Fruit fly (Drosophila melanogaster) whole organism, wandering third instar larva: ENCODE results near the gene CG15382.

ENCODE experiments used
- Abd-B ChIP-seq: fragments of >200 bp; optimal IDR thresholded peaks from 2 replicates; lab custom pipeline; 2017; ENCODE audit warnings: missing biosample characterization, missing genetic modification characterization
- CG32264 ChIP-seq: fragments of 200-800 bp; sonication (Bioruptor generic); optimal IDR thresholded peaks from 2 replicates; lab custom pipeline; 2016; ENCODE audit warnings: missing biosample characterization, missing genetic modification characterization
- CG9705 ChIP-seq: fragments of 200-800 bp; sonication (Bioruptor generic); optimal IDR thresholded peaks from 2 replicates; lab custom pipeline; 2018; ENCODE audit warnings: missing biosample characterization, mild to moderate bottlenecking, missing genetic modification characterization
- CrebA ChIP-seq: fragments of 200-800 bp; sonication (Bioruptor generic); optimal IDR thresholded peaks from 2 replicates; lab custom pipeline; 2016; ENCODE audit warnings: missing biosample characterization, mild to moderate bottlenecking, missing genetic modification characterization, borderline replicate concordance
- Dfd ChIP-seq: fragments of >200 bp; optimal IDR thresholded peaks from 2 replicates; lab custom pipeline; 2017; ENCODE audit warnings: missing biosample characterization, missing genetic modification characterization
- Dif ChIP-seq: fragments of 200-275, 200-300 bp; sonication (Bioruptor generic); optimal IDR thresholded peaks from 2 replicates; lab custom pipeline; 2018; ENCODE audit warnings: missing biosample characterization, missing genetic modification characterization; ENCODE audit not compliant: partially characterized antibody
- GATAd ChIP-seq: sonication (Bioruptor generic); optimal IDR thresholded peaks from 2 replicates; lab custom pipeline; 2016; ENCODE audit warnings: missing biosample characterization, missing genetic modification characterization
- HLH106 ChIP-seq: fragments of 200-800 bp; optimal IDR thresholded peaks from 3 replicates; lab custom pipeline; 2019; ENCODE audit warnings: missing biosample characterization, mild to moderate bottlenecking, missing genetic modification characterization, moderate library complexity
- Hnf4 ChIP-seq: fragments of 200-800 bp; sonication (Bioruptor generic); optimal IDR thresholded peaks from 2 replicates; lab custom pipeline; 2016; ENCODE audit warnings: missing biosample characterization, mild to moderate bottlenecking, missing genetic modification characterization
- Hr78 ChIP-seq: fragments of >200 bp; optimal IDR thresholded peaks from 2 replicates; lab custom pipeline; 2017; ENCODE audit warnings: missing biosample characterization, missing genetic modification characterization
- Hr83 ChIP-seq: fragments of 200-300 bp; sonication (Bioruptor generic); optimal IDR thresholded peaks from 2 replicates; lab custom pipeline; 2016; ENCODE audit warnings: missing biosample characterization, mild to moderate bottlenecking, missing genetic modification characterization, moderate library complexity; ENCODE audit not compliant: poor library complexity, severe bottlenecking
- Jra ChIP-seq: sonication (Bioruptor generic); optimal IDR thresholded peaks from 2 replicates; lab custom pipeline; 2016; ENCODE audit warnings: missing biosample characterization, missing genetic modification characterization
- Mio ChIP-seq: sonication (Bioruptor generic); optimal IDR thresholded peaks from 2 replicates; lab custom pipeline; 2016; ENCODE audit warnings: missing biosample characterization, missing genetic modification characterization
- Myc ChIP-seq: fragments of >200 bp; optimal IDR thresholded peaks from 2 replicates; lab custom pipeline; 2017
- N ChIP-seq: fragments of >200 bp; optimal IDR thresholded peaks from 2 replicates; lab custom pipeline; 2018; ENCODE audit warnings: missing biosample characterization, missing external identifiers, missing genetic modification characterization
- OdsH ChIP-seq: fragments of 200-800 bp; sonication (Bioruptor generic); optimal IDR thresholded peaks from 2 replicates; lab custom pipeline; 2016; ENCODE audit warnings: missing biosample characterization, mild to moderate bottlenecking, missing genetic modification characterization
- Rel ChIP-seq, 2 experiments: fragments of 200-800 bp; sonication (Bioruptor generic) in 1 of 2; optimal IDR thresholded peaks; 2 replicates in 1 of 2; 3 replicates in 1 of 2; lab custom pipeline; 2016 to 2019; ENCODE audit warnings: mild to moderate bottlenecking in 2 of 2, missing biosample characterization in 2 of 2, missing genetic modification characterization in 2 of 2, moderate library complexity in 1 of 2
- Sp1 ChIP-seq: fragments of 200-800 bp; sonication (Bioruptor generic); optimal IDR thresholded peaks from 3 replicates; lab custom pipeline; 2019; ENCODE audit warnings: missing biosample characterization, mild to moderate bottlenecking, missing genetic modification characterization, moderate library complexity
- Vsx2 ChIP-seq: fragments of 200-300, 225-300 bp; sonication (Bioruptor generic); optimal IDR thresholded peaks from 2 replicates; lab custom pipeline; 2018; ENCODE audit warnings: missing biosample characterization, missing genetic modification characterization; ENCODE audit not compliant: partially characterized antibody
- br ChIP-seq: fragments of 200-800 bp; sonication (Bioruptor generic); optimal IDR thresholded peaks from 2 replicates; lab custom pipeline; 2016; ENCODE audit warnings: missing biosample characterization, missing genetic modification characterization
- brk ChIP-seq: fragments of 200-800 bp; sonication (Bioruptor generic); optimal IDR thresholded peaks from 2 replicates; lab custom pipeline; 2016; ENCODE audit warnings: missing biosample characterization, mild to moderate bottlenecking, missing genetic modification characterization
- dl ChIP-seq, 2 experiments: fragments of 175-275, 200-275 bp in 1 of 2; fragments of 200-275 bp in 1 of 2; sonication (Bioruptor generic); optimal IDR thresholded peaks; lab custom pipeline; 2018; ENCODE audit warnings: mild to moderate bottlenecking in 2 of 2, missing biosample characterization in 2 of 2, missing genetic modification characterization in 2 of 2, moderate library complexity in 2 of 2; ENCODE audit not compliant: partially characterized antibody in 2 of 2, insufficient read depth in 1 of 2
- dmrt93B ChIP-seq: fragments of 200-800 bp; sonication (Bioruptor generic); optimal IDR thresholded peaks from 2 replicates; lab custom pipeline; 2018; ENCODE audit warnings: missing biosample characterization, mild to moderate bottlenecking, missing genetic modification characterization
- dsf ChIP-seq: sonication (Bioruptor generic); optimal IDR thresholded peaks from 2 replicates; lab custom pipeline; 2016; ENCODE audit warnings: missing biosample characterization, missing genetic modification characterization, borderline replicate concordance
- ey ChIP-seq: fragments of 200-800 bp; sonication (Bioruptor generic); optimal IDR thresholded peaks from 2 replicates; lab custom pipeline; 2016; ENCODE audit warnings: missing biosample characterization, missing genetic modification characterization
- foxo ChIP-seq, 2 experiments: fragments of 200-800 bp; sonication (Bioruptor generic); optimal IDR thresholded peaks; 2 replicates in 1 of 2; 3 replicates in 1 of 2; lab custom pipeline; 2016 to 2017; ENCODE audit warnings: missing biosample characterization in 2 of 2, missing genetic modification characterization in 2 of 2
- fru ChIP-seq: fragments of 200-800 bp; sonication (Bioruptor generic); optimal IDR thresholded peaks from 3 replicates; lab custom pipeline; 2016; ENCODE audit warnings: missing biosample characterization, mild to moderate bottlenecking, missing genetic modification characterization
- h ChIP-seq: fragments of 200-800 bp; sonication (Bioruptor generic); optimal IDR thresholded peaks from 3 replicates; lab custom pipeline; 2016; ENCODE audit warnings: missing biosample characterization, mild to moderate bottlenecking, missing genetic modification characterization
- jim ChIP-seq: fragments of 175-275, 200-325 bp; sonication (Bioruptor generic); optimal IDR thresholded peaks from 2 replicates; lab custom pipeline; 2016; ENCODE audit warnings: missing biosample characterization, mild to moderate bottlenecking, missing genetic modification characterization
- lola ChIP-seq: fragments of >200 bp; optimal IDR thresholded peaks from 2 replicates; lab custom pipeline; 2017; ENCODE audit warnings: missing biosample characterization, missing genetic modification characterization
- pan ChIP-seq: fragments of >200 bp; optimal IDR thresholded peaks from 2 replicates; lab custom pipeline; 2017
- psq ChIP-seq: fragments of 200-800 bp; sonication (Bioruptor generic); optimal IDR thresholded peaks from 3 replicates; lab custom pipeline; 2017; ENCODE audit warnings: missing biosample characterization, mild to moderate bottlenecking, missing genetic modification characterization, moderate library complexity
- rgr ChIP-seq: fragments of 200-800 bp; sonication (Bioruptor generic); optimal IDR thresholded peaks from 3 replicates; lab custom pipeline; 2016; ENCODE audit warnings: missing biosample characterization, mild to moderate bottlenecking, missing genetic modification characterization
- sage ChIP-seq: fragments of 200-800 bp; sonication (Bioruptor generic); optimal IDR thresholded peaks from 2 replicates; lab custom pipeline; 2016; ENCODE audit warnings: missing biosample characterization, mild to moderate bottlenecking, missing genetic modification characterization
- sv ChIP-seq: fragments of 200-800 bp; sonication (Bioruptor generic); optimal IDR thresholded peaks from 3 replicates; lab custom pipeline; 2016; ENCODE audit warnings: missing biosample characterization, missing genetic modification characterization
- tai ChIP-seq: sonication (Bioruptor generic); optimal IDR thresholded peaks from 2 replicates; lab custom pipeline; 2016; ENCODE audit warnings: missing biosample characterization, missing genetic modification characterization
- usp ChIP-seq: fragments of >200 bp; optimal IDR thresholded peaks from 2 replicates; lab custom pipeline; 2017; ENCODE audit warnings: missing biosample characterization, missing genetic modification characterization
- woc ChIP-seq: sonication (Bioruptor generic); optimal IDR thresholded peaks from 2 replicates; lab custom pipeline; 2016; ENCODE audit warnings: missing biosample characterization, mild to moderate bottlenecking, missing genetic modification characterization

The CG15382 gene

dm6 chr2L:2162281-2162680 is 6.7 kb downstream of the CG15382 start:
- no peak for TF ChIP-seq fru (GFP tag; lab: Kevin White, UChicago)
- no peak for TF ChIP-seq ey
- TF ChIP-seq Myc = no peak
- TF ChIP-seq Hr83 (GFP tag; lab: Kevin White, UChicago) = peak; percentile 81
- no peak for TF ChIP-seq woc (GFP tag; lab: Kevin White, UChicago)
- TF ChIP-seq br (GFP tag; lab: Kevin White, UChicago) = no peak
- TF ChIP-seq tai (GFP tag; lab: Kevin White, UChicago) = no peak
- TF ChIP-seq usp (GFP tag; lab: Kevin White, UChicago) = no peak
- peak; percentile 48 for TF ChIP-seq Dif
- no peak for TF ChIP-seq pan (lab: Kevin White, UChicago)
- no peak for TF ChIP-seq CG32264 (GFP tag; lab: Kevin White, UChicago)
- no peak for TF ChIP-seq Dfd (GFP tag; lab: Kevin White, UChicago)
- TF ChIP-seq lola = no peak
- TF ChIP-seq dsf = no peak
- no peak for TF ChIP-seq CG9705 (GFP tag; lab: Kevin White, UChicago)
- TF ChIP-seq brk (GFP tag; lab: Kevin White, UChicago) = peak; percentile 53
- TF ChIP-seq psq (GFP tag; lab: Kevin White, UChicago) = peak; percentile 26
- TF ChIP-seq Sp1 = no peak
- TF ChIP-seq Rel (GFP tag; optimal IDR thresholded peaks at IDR 0.05; lab: Kevin White, UChicago) = no peak
- TF ChIP-seq Rel (tag; optimal IDR thresholded peaks at IDR 0.05; lab: Kevin White, UChicago) = peak; percentile 58
- no peak for TF ChIP-seq CrebA (GFP tag; lab: Kevin White, UChicago)
- TF ChIP-seq Jra = no peak
- no peak for TF ChIP-seq Hr78 (GFP tag; lab: Kevin White, UChicago)
- no peak for TF ChIP-seq GATAd (GFP tag; lab: Kevin White, UChicago)
- no peak for TF ChIP-seq OdsH (GFP tag; lab: Kevin White, UChicago)
- peak; percentile 29 to 36 for TF ChIP-seq dl (GFP tag; optimal IDR thresholded peaks at IDR 0.05; lab: Kevin White, UChicago; ENCODE audit: insufficient read depth in 1 of 2, partially characterized antibody in 2 of 2)
- no peak for TF ChIP-seq sv (GFP tag; lab: Kevin White, UChicago)
- TF ChIP-seq Mio (GFP tag; lab: Kevin White, UChicago) = no peak
- no peak for TF ChIP-seq rgr
- no peak for TF ChIP-seq N (GFP tag; lab: Kevin White, UChicago)
- TF ChIP-seq Vsx2 = peak; percentile 67
- no peak for TF ChIP-seq HLH106 (tag; lab: Kevin White, UChicago)
- no peak for TF ChIP-seq jim
- no peak for TF ChIP-seq foxo (GFP tag; optimal IDR thresholded peaks at IDR 0.05; lab: Kevin White, UChicago)
- no peak for TF ChIP-seq Abd-B (GFP tag; lab: Kevin White, UChicago)
- no peak for TF ChIP-seq Hnf4 (GFP tag; lab: Kevin White, UChicago)
- TF ChIP-seq sage (GFP tag; lab: Kevin White, UChicago) = peak; percentile 0
- TF ChIP-seq dmrt93B (GFP tag; lab: Kevin White, UChicago) = no peak
- TF ChIP-seq h = peak; percentile 47

dm6 chr2L:2162729-2163567 is 7.4 kb downstream of the CG15382 start:
- TF ChIP-seq jim (no peak), Vsx2 (peak; percentile 32), sv (GFP tag; lab: Kevin White, UChicago) (no peak), Hnf4 (GFP tag; lab: Kevin White, UChicago) (no peak), foxo (GFP tag; optimal IDR thresholded peaks at IDR 0.05; lab: Kevin White, UChicago) (no peak), tai (GFP tag; lab: Kevin White, UChicago) (no peak), dsf (no peak), Hr78 (GFP tag; lab: Kevin White, UChicago) (no peak), woc (GFP tag; lab: Kevin White, UChicago) (no peak), fru (GFP tag; lab: Kevin White, UChicago) (peak; percentile 45), psq (GFP tag; lab: Kevin White, UChicago) (no peak), brk (GFP tag; lab: Kevin White, UChicago) (no peak), usp (GFP tag; lab: Kevin White, UChicago) (no peak), Dfd (GFP tag; lab: Kevin White, UChicago) (no peak), lola (no peak), Jra (no peak), GATAd (GFP tag; lab: Kevin White, UChicago) (no peak), dl (GFP tag; optimal IDR thresholded peaks at IDR 0.05; lab: Kevin White, UChicago; ENCODE audit: insufficient read depth in 1 of 2, partially characterized antibody in 2 of 2) (peak; percentile 52 to 79), pan (lab: Kevin White, UChicago) (no peak), HLH106 (tag; lab: Kevin White, UChicago) (no peak), ey (peak; percentile 20), sage (GFP tag; lab: Kevin White, UChicago) (no peak), Hr83 (GFP tag; lab: Kevin White, UChicago) (no peak), Dif (peak; percentile 85), Mio (GFP tag; lab: Kevin White, UChicago) (no peak), N (GFP tag; lab: Kevin White, UChicago) (no peak), Abd-B (GFP tag; lab: Kevin White, UChicago) (no peak), Myc (no peak), CrebA (GFP tag; lab: Kevin White, UChicago) (no peak), dmrt93B (GFP tag; lab: Kevin White, UChicago) (no peak), br (GFP tag; lab: Kevin White, UChicago) (no peak), CG9705 (GFP tag; lab: Kevin White, UChicago) (no peak), h (no peak), rgr (peak; percentile 2), Rel (GFP tag; optimal IDR thresholded peaks at IDR 0.05; lab: Kevin White, UChicago) (no peak), Rel (tag; optimal IDR thresholded peaks at IDR 0.05; lab: Kevin White, UChicago) (no peak), Sp1 (no peak), OdsH (GFP tag; lab: Kevin White, UChicago) (peak; percentile 63), CG32264 (GFP tag; lab: Kevin White, UChicago) (no peak)
